Worm (Caenorhabditis elegans): ENCODE data around the gene T25D1.1.

Gene T25D1.1

DNA sequence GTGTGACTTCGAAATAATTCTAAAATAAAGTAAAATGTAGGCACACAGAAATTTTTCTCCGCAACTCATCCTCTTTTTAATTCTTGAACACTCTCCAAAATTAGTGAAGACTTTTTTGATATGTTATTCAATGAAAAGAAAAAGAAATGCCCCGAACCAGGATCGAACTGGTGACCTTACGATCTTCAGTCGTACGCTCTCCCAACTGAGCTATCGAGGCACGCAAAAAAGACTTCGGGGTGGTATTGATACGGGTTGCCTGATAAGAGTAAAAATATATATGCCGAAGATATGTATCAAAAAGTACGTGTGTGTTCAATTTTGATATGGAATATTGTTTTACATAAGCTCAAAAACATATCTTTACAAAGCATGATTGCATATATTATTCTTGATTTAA, 16.6 kb upstream of the T25D1.1 start (continued):
- TF ChIP-seq sptf-2 (GFP tag; optimal IDR thresholded peaks at IDR 0.05) (no peak), ZK185.1 (tag; optimal IDR thresholded peaks at IDR 0.05; ENCODE audit: poor library complexity, severe bottlenecking) (peak; percentile 48), nfya-1 (tag; optimal IDR thresholded peaks at IDR 0.05; ENCODE audit: borderline replicate concordance, insufficient read depth) (no peak), cebp-1 (GFP tag; IDR thresholded peaks at IDR 0.05) (no peak), cebp-1 (tag; optimal IDR thresholded peaks at IDR 0.05) (no peak), snpc-4 (GFP tag; optimal IDR thresholded peaks at IDR 0.05) (peak; percentile 69), snpc-4 (tag; optimal IDR thresholded peaks at IDR 0.05) (peak in 2 of 4 experiments; percentile 32 to 70), him-1 (tag; optimal IDR thresholded peaks at IDR 0.05) (peak; percentile 75), hmg-20 (GFP tag; IDR thresholded peaks at IDR 0.05) (no peak), let-526 (GFP tag; IDR thresholded peaks at IDR 0.05) (no peak), nhr-80 (tag; optimal IDR thresholded peaks at IDR 0.05) (peak; percentile 14), hsf-1 (GFP tag; IDR thresholded peaks at IDR 0.05) (peak; percentile 43; the same call in 1 of the 2 replicates), rec-8 (tag; optimal IDR thresholded peaks at IDR 0.05) (peak in 1 of 2 experiments; percentile 5), F23B12.7 (tag; optimal IDR thresholded peaks at IDR 0.05; ENCODE audit: insufficient read depth) (peak; percentile 38), Y53G8AR.9 (GFP tag; conservative IDR thresholded peaks at IDR 0.05) (no peak), madf-10 (tag; optimal IDR thresholded peaks at IDR 0.05) (peak; percentile 10), snpc-3.4 (tag; optimal IDR thresholded peaks at IDR 0.05) (peak; percentile 85), F37B4.10 (GFP tag; IDR thresholded peaks at IDR 0.05) (no peak), C17E4.6 (GFP tag; IDR thresholded peaks at IDR 0.05) (no peak), Y56A3A.18 (GFP tag; IDR thresholded peaks at IDR 0.05) (peak; percentile 73), cebp-2 (GFP tag; IDR thresholded peaks at IDR 0.05) (no peak), aptf-2 (GFP tag; conservative IDR thresholded peaks at IDR 0.05) (no peak), rcor-1 (GFP tag; IDR thresholded peaks at IDR 0.05) (peak; percentile 30; the same call in 1 of the 2 replicates), F55B11.4 (tag; optimal IDR thresholded peaks at IDR 0.05; ENCODE audit: borderline replicate concordance, insufficient read depth) (no peak), nhr-90 (tag; optimal IDR thresholded peaks at IDR 0.05) (peak; percentile 42), ztf-28 (GFP tag; IDR thresholded peaks at IDR 0.05) (no peak), ama-1 (optimal IDR thresholded peaks at IDR 0.05) (no peak), ama-1 (GFP tag; optimal IDR thresholded peaks at IDR 0.05) (no peak), K12H6.12 (tag; optimal IDR thresholded peaks at IDR 0.05) (no peak), nhr-179 (tag; optimal IDR thresholded peaks at IDR 0.05) (no peak), bed-2 (GFP tag; IDR thresholded peaks at IDR 0.05) (no peak), ceh-58 (GFP tag; IDR thresholded peaks at IDR 0.05) (no peak), B0261.1 (tag; optimal IDR thresholded peaks at IDR 0.05) (peak; percentile 74), hrde-1 (tag; optimal IDR thresholded peaks at IDR 0.05; ENCODE audit: borderline replicate concordance) (no peak), F39B2.1 (GFP tag; IDR thresholded peaks at IDR 0.05) (no peak), rpc-1 (optimal IDR thresholded peaks at IDR 0.05) (peak; percentile 83), rpc-1 (tag; optimal IDR thresholded peaks at IDR 0.05) (peak; percentile 92), ceh-91 (GFP tag; IDR thresholded peaks at IDR 0.05) (no peak), ztf-25 (GFP tag; IDR thresholded peaks at IDR 0.05) (0 out of 2 replicates have a peak, but pooled peaks have one; percentile 38), ceh-27 (GFP tag; optimal IDR thresholded peaks at IDR 0.05) (no peak), hlh-26 (GFP tag; conservative IDR thresholded peaks at IDR 0.05) (no peak), dox-1 (GFP tag; IDR thresholded peaks at IDR 0.05) (no peak; the same call in 1 of the 2 replicates), ztf-18 (tag; optimal IDR thresholded peaks at IDR 0.05) (peak; percentile 45), K11D2.4 (GFP tag; IDR thresholded peaks at IDR 0.05) (no peak), ztf-6 (GFP tag; IDR thresholded peaks at IDR 0.05) (no peak), die-1 (tag; optimal IDR thresholded peaks at IDR 0.05) (peak; percentile 67), mxl-1 (tag; optimal IDR thresholded peaks at IDR 0.05) (no peak), ccch-3 (GFP tag; optimal IDR thresholded peaks at IDR 0.05) (no peak), lin-26 (GFP tag; IDR thresholded peaks at IDR 0.05) (peak; percentile 76)

Data from whole organism, young adult.